Worm (Caenorhabditis elegans): Measurements from ENCODE around the gene T09D3.9.

- TF ChIP-seq F49E8.2 (tag; optimal IDR thresholded peaks at IDR 0.05; ENCODE audit: insufficient read depth): no peak
- no peak for TF ChIP-seq repo-1 (tag; optimal IDR thresholded peaks at IDR 0.05)
- TF ChIP-seq attf-6 (GFP tag; IDR thresholded peaks at IDR 0.05): no peak
- TF ChIP-seq hlh-26 (GFP tag; conservative IDR thresholded peaks at IDR 0.05): no peak
- no peak for TF ChIP-seq snpc-3.4 (tag; optimal IDR thresholded peaks at IDR 0.05)
- no peak for TF ChIP-seq Y95B8A.8 (GFP tag; IDR thresholded peaks at IDR 0.05)
- TF ChIP-seq sptf-2 (GFP tag; optimal IDR thresholded peaks at IDR 0.05): no peak
- no peak for TF ChIP-seq F22D6.2 (tag; optimal IDR thresholded peaks at IDR 0.05)
- no peak for TF ChIP-seq Y56A3A.18 (GFP tag; IDR thresholded peaks at IDR 0.05)
- TF ChIP-seq ztf-6 (GFP tag; IDR thresholded peaks at IDR 0.05): no peak
- TF ChIP-seq C17E4.6 (GFP tag; IDR thresholded peaks at IDR 0.05): no peak
- TF ChIP-seq ama-1 (optimal IDR thresholded peaks at IDR 0.05): no peak
- TF ChIP-seq ama-1 (GFP tag; optimal IDR thresholded peaks at IDR 0.05): no peak
- TF ChIP-seq snpc-4 (GFP tag; optimal IDR thresholded peaks at IDR 0.05): no peak
- TF ChIP-seq snpc-4 (tag; optimal IDR thresholded peaks at IDR 0.05): no peak
- TF ChIP-seq unc-62 (GFP tag; optimal IDR thresholded peaks at IDR 0.05): no peak
Observed at ce11 chrV:5362220-5362619, 6.5 kb downstream of the T09D3.9 start.
